Fruit fly (Drosophila melanogaster) whole organism, embryonic: Measurements from ENCODE around the gene Arfip.

Experiments used
- Abd-B ChIP-seq: fragments of 200-800 bp; sonication (Bioruptor generic); optimal IDR thresholded peaks from 2 replicates; lab custom pipeline; 2018; ENCODE audit warnings: missing biosample characterization, mild to moderate bottlenecking, missing genetic modification characterization, moderate library complexity
- Atf3 ChIP-seq: fragments of 200-800 bp; sonication (Bioruptor generic); optimal IDR thresholded peaks from 3 replicates; lab custom pipeline; 2016; ENCODE audit warnings: missing biosample characterization, missing genetic modification characterization
- CG10274 ChIP-seq: fragments of 200-800 bp; sonication (Bioruptor generic); optimal IDR thresholded peaks from 3 replicates; lab custom pipeline; 2017; ENCODE audit warnings: missing biosample characterization, mild to moderate bottlenecking, missing genetic modification characterization
- CG10431 ChIP-seq: fragments of 200-800 bp; sonication (Bioruptor generic); optimal IDR thresholded peaks from 3 replicates; lab custom pipeline; 2018; ENCODE audit warnings: missing biosample characterization, mild to moderate bottlenecking, missing genetic modification characterization
- CG10959 ChIP-seq: fragments of 200-800 bp; sonication (Bioruptor generic); IDR thresholded peaks from 2 replicates; pipeline ENCODE4 v1.3.6; 2022; ENCODE audit warnings: missing biosample characterization, missing genetic modification characterization
- CG11696 ChIP-seq: fragments of 200-800 bp; sonication (Bioruptor generic); IDR thresholded peaks from 2 replicates; pipeline ENCODE4 v1.3.6; 2022; ENCODE audit warnings: missing biosample characterization, missing genetic modification characterization
- CG12071 ChIP-seq: fragments of 200-800 bp; sonication (Bioruptor generic); optimal IDR thresholded peaks from 3 replicates; lab custom pipeline; 2018; ENCODE audit warnings: missing biosample characterization, mild to moderate bottlenecking, missing genetic modification characterization
- CG12744 ChIP-seq: fragments of 200-800 bp; sonication (Bioruptor generic); optimal IDR thresholded peaks from 2 replicates; lab custom pipeline; 2016; ENCODE audit warnings: missing biosample characterization, missing genetic modification characterization
- CG13775 ChIP-seq: fragments of 200-800 bp; sonication (Bioruptor generic); optimal IDR thresholded peaks from 3 replicates; lab custom pipeline; 2017; ENCODE audit warnings: missing biosample characterization, mild to moderate bottlenecking, missing genetic modification characterization
- CG16779 ChIP-seq: fragments of 200-800 bp; sonication (Bioruptor generic); IDR thresholded peaks from 2 replicates; pipeline ENCODE4 v1.3.6; 2022; ENCODE audit warnings: missing biosample characterization, missing genetic modification characterization
- CG16813 ChIP-seq: fragments of 200-800 bp; sonication (Bioruptor generic); IDR thresholded peaks from 3 replicates; pipeline ENCODE4 v1.3.6; 2022; ENCODE audit warnings: missing biosample characterization, missing genetic modification characterization; ENCODE audit not compliant: partially characterized antibody
- CG2202 ChIP-seq: fragments of 200-800 bp; sonication (Bioruptor generic); optimal IDR thresholded peaks from 2 replicates; lab custom pipeline; 2018; ENCODE audit warnings: missing biosample characterization, mild to moderate bottlenecking, missing genetic modification characterization
- CG31441 ChIP-seq: fragments of 200-800 bp; sonication (Bioruptor generic); IDR thresholded peaks from 2 replicates; pipeline ENCODE4 v1.3.6; 2022; ENCODE audit warnings: missing biosample characterization, missing genetic modification characterization
- CG3163 ChIP-seq: fragments of 200-800 bp; sonication (Bioruptor generic); optimal IDR thresholded peaks from 3 replicates; lab custom pipeline; 2016; ENCODE audit warnings: missing biosample characterization, missing genetic modification characterization
- CG6272 ChIP-seq: fragments of 200-800 bp; sonication (Bioruptor generic); IDR thresholded peaks from 2 replicates; pipeline ENCODE4 v1.3.6; 2022; ENCODE audit warnings: missing biosample characterization, missing genetic modification characterization
- CG8290 ChIP-seq, 3 experiments: fragments of 200-800 bp; sonication (Bioruptor generic); optimal IDR thresholded peaks; 2 replicates each; lab custom pipeline; 2016 to 2019; ENCODE audit warnings: missing biosample characterization in 3 of 3, missing genetic modification characterization in 3 of 3, mild to moderate bottlenecking in 2 of 3, moderate library complexity in 1 of 3
- CG8924 ChIP-seq: fragments of 200-800 bp; optimal IDR thresholded peaks from 3 replicates; lab custom pipeline; 2019; ENCODE audit warnings: missing biosample characterization, mild to moderate bottlenecking, missing genetic modification characterization, moderate library complexity
- CG8944 ChIP-seq: fragments of 200-800 bp; sonication (Bioruptor generic); optimal IDR thresholded peaks from 3 replicates; lab custom pipeline; 2016; ENCODE audit warnings: missing biosample characterization, missing genetic modification characterization
- CG9437 ChIP-seq: fragments of 200-800 bp; sonication (Bioruptor generic); optimal IDR thresholded peaks from 2 replicates; lab custom pipeline; 2018; ENCODE audit warnings: missing biosample characterization, mild to moderate bottlenecking, missing genetic modification characterization
- Camta ChIP-seq: fragments of 200-800 bp; sonication (Bioruptor generic); optimal IDR thresholded peaks from 2 replicates; lab custom pipeline; 2016; ENCODE audit warnings: missing biosample characterization, missing genetic modification characterization
- Eip74EF ChIP-seq, 2 experiments: fragments of 200-800 bp in 1 of 2; fragments of >200 bp in 1 of 2; sonication (Bioruptor generic) in 1 of 2; optimal IDR thresholded peaks; 2 replicates each; lab custom pipeline; 2017 to 2019; ENCODE audit warnings: missing biosample characterization in 2 of 2, missing genetic modification characterization in 2 of 2, mild to moderate bottlenecking in 1 of 2, moderate library complexity in 1 of 2
- H15 ChIP-seq: fragments of 200-800 bp; sonication (Bioruptor generic); IDR thresholded peaks from 3 replicates; pipeline ENCODE4 v1.3.6; 2022; ENCODE audit warnings: missing biosample characterization, missing genetic modification characterization
- HmgD ChIP-seq: fragments of 200-800 bp; sonication (Bioruptor generic); optimal IDR thresholded peaks from 3 replicates; lab custom pipeline; 2016; ENCODE audit warnings: missing biosample characterization, missing genetic modification characterization
- Hmx ChIP-seq: fragments of 200-800 bp; sonication (Bioruptor generic); optimal IDR thresholded peaks from 2 replicates; lab custom pipeline; 2016; ENCODE audit warnings: missing biosample characterization, missing genetic modification characterization
- Hr78 ChIP-seq, 2 experiments: fragments of 200-800 bp in 1 of 2; fragments of >200 bp in 1 of 2; sonication (Bioruptor generic) in 1 of 2; optimal IDR thresholded peaks; 2 replicates each; lab custom pipeline; 2017 to 2019; ENCODE audit warnings: missing biosample characterization in 2 of 2, missing genetic modification characterization in 2 of 2, mild to moderate bottlenecking in 1 of 2, moderate library complexity in 1 of 2
- Jarid2 ChIP-seq: fragments of 200-800 bp; sonication (Bioruptor generic); optimal IDR thresholded peaks from 3 replicates; lab custom pipeline; 2017; ENCODE audit warnings: mild to moderate bottlenecking, missing biosample characterization, missing genetic modification reagents, missing genetic modification characterization
- MTF-1 ChIP-seq: fragments of 200-800 bp; sonication (Bioruptor generic); optimal IDR thresholded peaks from 2 replicates; lab custom pipeline; 2018; ENCODE audit warnings: missing biosample characterization, mild to moderate bottlenecking, missing genetic modification characterization, borderline replicate concordance
- Side ChIP-seq: fragments of 200-800 bp; sonication (Bioruptor generic); optimal IDR thresholded peaks from 2 replicates; lab custom pipeline; 2016; ENCODE audit warnings: missing biosample characterization, missing genetic modification characterization
- Sox102F ChIP-seq: fragments of 200-800 bp; sonication (Bioruptor generic); optimal IDR thresholded peaks from 2 replicates; lab custom pipeline; 2018; ENCODE audit warnings: missing biosample characterization, mild to moderate bottlenecking, missing genetic modification characterization, moderate library complexity
- Stat92E ChIP-seq, 3 experiments: fragments of >200 bp in 2 of 3; fragments of 200-800 bp in 1 of 3; sonication (Bioruptor generic) in 1 of 3; optimal IDR thresholded peaks; 2 replicates each; lab custom pipeline; 2017 to 2019; ENCODE audit warnings: missing biosample characterization in 3 of 3, missing genetic modification characterization in 3 of 3, mild to moderate bottlenecking in 1 of 3, moderate library complexity in 1 of 3
- ase ChIP-seq: fragments of 200-800 bp; sonication (Bioruptor generic); IDR thresholded peaks from 3 replicates; pipeline ENCODE4 v1.3.6; 2022; ENCODE audit warnings: missing biosample characterization, missing genetic modification characterization
- bab2 ChIP-seq: fragments of 200-800 bp; sonication (Bioruptor generic); optimal IDR thresholded peaks from 2 replicates; lab custom pipeline; 2016; ENCODE audit warnings: missing biosample characterization, missing genetic modification characterization
- caup ChIP-seq: fragments of 200-800 bp; sonication (Bioruptor generic); optimal IDR thresholded peaks from 3 replicates; lab custom pipeline; 2017; ENCODE audit warnings: missing biosample characterization, mild to moderate bottlenecking, missing genetic modification characterization, moderate library complexity; ENCODE audit not compliant: severe bottlenecking
- chm ChIP-seq: fragments of 200-800 bp; sonication (Bioruptor generic); IDR thresholded peaks from 2 replicates; pipeline ENCODE4 v1.3.6; 2022; ENCODE audit warnings: missing biosample characterization, missing genetic modification characterization
- crol ChIP-seq: fragments of 200-800 bp; sonication (Bioruptor generic); IDR thresholded peaks from 2 replicates; pipeline ENCODE4 v1.3.6; 2022; ENCODE audit warnings: missing biosample characterization, missing genetic modification characterization
- dmrt11E ChIP-seq: fragments of 200-800 bp; sonication (Bioruptor generic); optimal IDR thresholded peaks from 3 replicates; lab custom pipeline; 2018; ENCODE audit warnings: missing biosample characterization, mild to moderate bottlenecking, missing genetic modification characterization, moderate library complexity
- eve ChIP-seq, 2 experiments: fragments of >200 bp; optimal IDR thresholded peaks; 2 replicates each; lab custom pipeline; 2017; ENCODE audit warnings: missing biosample characterization in 2 of 2, missing genetic modification characterization in 2 of 2
- exex ChIP-seq: fragments of 200-800 bp; sonication (Bioruptor generic); optimal IDR thresholded peaks from 4 replicates; lab custom pipeline; 2018; ENCODE audit warnings: missing biosample characterization, mild to moderate bottlenecking, missing genetic modification characterization, moderate library complexity
- fd96Cb ChIP-seq: fragments of 200-800 bp; sonication (Bioruptor generic); optimal IDR thresholded peaks from 2 replicates; lab custom pipeline; 2018; ENCODE audit warnings: missing biosample characterization, mild to moderate bottlenecking, missing genetic modification characterization, moderate library complexity
- luna ChIP-seq: fragments of 200-800 bp; sonication (Bioruptor generic); optimal IDR thresholded peaks from 2 replicates; lab custom pipeline; 2016; ENCODE audit warnings: missing biosample characterization, missing genetic modification characterization
- mirr ChIP-seq: fragments of 200-800 bp; sonication (Bioruptor generic); optimal IDR thresholded peaks from 3 replicates; lab custom pipeline; 2018; ENCODE audit warnings: missing biosample characterization, mild to moderate bottlenecking, missing genetic modification characterization
- pb ChIP-seq: fragments of 200-800 bp; sonication (Bioruptor generic); optimal IDR thresholded peaks from 3 replicates; lab custom pipeline; 2016; ENCODE audit warnings: missing biosample characterization, missing genetic modification characterization
- pfk ChIP-seq: fragments of 200-800 bp; sonication (Bioruptor generic); optimal IDR thresholded peaks from 2 replicates; lab custom pipeline; 2018; ENCODE audit warnings: missing biosample characterization, mild to moderate bottlenecking, missing genetic modification characterization, moderate library complexity
- psq ChIP-seq: fragments of 200-800 bp; sonication (Bioruptor generic); optimal IDR thresholded peaks from 2 replicates; lab custom pipeline; 2017; ENCODE audit warnings: missing biosample characterization, missing genetic modification characterization
- ro ChIP-seq: fragments of 200-800 bp; sonication (Bioruptor generic); IDR thresholded peaks from 2 replicates; pipeline ENCODE4 v1.3.6; 2022; ENCODE audit warnings: missing biosample characterization, missing genetic modification characterization
- schlank ChIP-seq: fragments of 200-800 bp; sonication (Bioruptor generic); optimal IDR thresholded peaks from 2 replicates; lab custom pipeline; 2018; ENCODE audit warnings: missing biosample characterization, mild to moderate bottlenecking, missing genetic modification characterization
- shn ChIP-seq: fragments of 200-800 bp; sonication (Bioruptor generic); optimal IDR thresholded peaks from 3 replicates; lab custom pipeline; 2016; ENCODE audit warnings: missing biosample characterization, missing genetic modification characterization
- sima ChIP-seq: fragments of 200-800 bp; sonication (Bioruptor generic); optimal IDR thresholded peaks from 2 replicates; lab custom pipeline; 2016; ENCODE audit warnings: missing biosample characterization, missing genetic modification characterization
- sisA ChIP-seq: fragments of 200-800 bp; sonication (Bioruptor generic); IDR thresholded peaks from 2 replicates; pipeline ENCODE4 v1.3.6; 2022; ENCODE audit warnings: missing biosample characterization, missing genetic modification characterization
- ttk ChIP-seq: fragments of 200-800 bp; sonication (Bioruptor generic); IDR thresholded peaks from 2 replicates; pipeline ENCODE4 v2.1.2; 2022; ENCODE audit warnings: missing biosample characterization, missing genetic modification characterization
- zfh2 ChIP-seq: fragments of 200-800 bp; sonication (Bioruptor generic); optimal IDR thresholded peaks from 2 replicates; lab custom pipeline; 2016; ENCODE audit warnings: missing biosample characterization, missing genetic modification characterization

The Arfip gene

DNA sequence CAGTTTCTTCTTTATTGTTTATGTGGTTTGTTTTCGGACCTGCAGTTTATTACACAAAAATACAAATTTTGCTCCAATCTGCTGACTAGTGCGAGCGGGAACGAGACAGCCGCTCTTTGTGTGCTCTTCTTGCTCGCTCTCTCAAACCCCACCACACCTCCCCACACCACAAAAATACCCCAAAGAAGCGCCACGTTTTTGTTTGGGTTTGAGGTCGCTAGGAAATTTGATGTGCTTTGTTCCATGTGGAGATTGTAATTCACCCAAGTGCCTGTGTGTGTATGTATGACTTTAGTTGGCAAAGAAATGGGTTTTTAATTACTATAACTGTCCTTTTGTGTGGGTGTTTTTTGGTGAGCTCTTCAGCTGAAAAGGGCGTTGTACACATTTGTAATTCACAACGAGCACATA, 36.7 kb downstream of the Arfip start (continued):
- no peak for TF ChIP-seq dmrt11E (tag; lab: Kevin White, UChicago)
- TF ChIP-seq CG9437 = no peak
- no peak for TF ChIP-seq ase (GFP tag; lab: Robert Waterston, UW)
- TF ChIP-seq exex (tag; lab: Kevin White, UChicago) = no peak
- TF ChIP-seq fd96Cb = no peak
- TF ChIP-seq luna (GFP tag; lab: Kevin White, UChicago) = no peak
- TF ChIP-seq Side (GFP tag; lab: Kevin White, UChicago) = no peak
- no peak for TF ChIP-seq schlank (tag; lab: Kevin White, UChicago)
- peak in 1 of 2 experiments; percentile 3 for TF ChIP-seq Eip74EF (GFP tag; optimal IDR thresholded peaks at IDR 0.05; lab: Kevin White, UChicago)
- TF ChIP-seq sima (GFP tag; lab: Kevin White, UChicago) = no peak
- TF ChIP-seq shn (GFP tag; lab: Kevin White, UChicago) = no peak
- TF ChIP-seq crol (GFP tag; lab: Robert Waterston, UW) = peak; percentile 99
- no peak for TF ChIP-seq Atf3 (GFP tag; lab: Kevin White, UChicago)
- TF ChIP-seq CG8924 (tag; lab: Kevin White, UChicago) = no peak
- TF ChIP-seq ttk (GFP tag; lab: Robert Waterston, UW) = peak; percentile 52
- no peak for TF ChIP-seq eve (GFP tag; optimal IDR thresholded peaks at IDR 0.05; lab: Kevin White, UChicago)
- no peak for TF ChIP-seq CG8290 (GFP tag; optimal IDR thresholded peaks at IDR 0.05; lab: Kevin White, UChicago)
- peak in 1 of 2 experiments; percentile 72 for TF ChIP-seq CG8290 (tag; optimal IDR thresholded peaks at IDR 0.05; lab: Kevin White, UChicago)
- TF ChIP-seq HmgD = peak; percentile 3
- TF ChIP-seq CG10959 (GFP tag; lab: Robert Waterston, UW) = no peak
- TF ChIP-seq MTF-1 (GFP tag; lab: Kevin White, UChicago) = peak; percentile 4
- no peak for TF ChIP-seq Hr78 (GFP tag; optimal IDR thresholded peaks at IDR 0.05; lab: Kevin White, UChicago)
- TF ChIP-seq pb = no peak
- no peak for TF ChIP-seq sisA (GFP tag; lab: Robert Waterston, UW)
- TF ChIP-seq Sox102F (GFP tag; lab: Kevin White, UChicago) = no peak
- TF ChIP-seq CG2202 (tag; lab: Kevin White, UChicago) = no peak
- TF ChIP-seq Abd-B (GFP tag; lab: Kevin White, UChicago) = no peak
- TF ChIP-seq psq = no peak
- TF ChIP-seq caup (GFP tag; lab: Kevin White, UChicago) = peak; percentile 38
- no peak for TF ChIP-seq CG11696 (GFP tag; lab: Robert Waterston, UW)
- TF ChIP-seq CG6272 (GFP tag; lab: Robert Waterston, UW) = no peak
- TF ChIP-seq CG16813 (GFP tag; lab: Robert Waterston, UW) = no peak
- TF ChIP-seq CG13775 (GFP tag; lab: Kevin White, UChicago) = no peak
- TF ChIP-seq Jarid2 (GFP tag; lab: Kevin White, UChicago) = no peak
- TF ChIP-seq CG10431 (GFP tag; lab: Kevin White, UChicago) = no peak
- TF ChIP-seq Hmx = no peak
- TF ChIP-seq bab2 = no peak
- TF ChIP-seq Stat92E (GFP tag; optimal IDR thresholded peaks at IDR 0.05; lab: Kevin White, UChicago) = no peak
- no peak for TF ChIP-seq CG8944 (GFP tag; lab: Kevin White, UChicago)
- TF ChIP-seq pfk (GFP tag; lab: Kevin White, UChicago) = no peak
- TF ChIP-seq CG31441 (GFP tag; lab: Robert Waterston, UW) = no peak
- TF ChIP-seq CG10274 (GFP tag; lab: Kevin White, UChicago) = no peak
- peak; percentile 43 for TF ChIP-seq CG3163 (GFP tag; lab: Kevin White, UChicago)
- no peak for TF ChIP-seq Camta (GFP tag; lab: Kevin White, UChicago)
- no peak for TF ChIP-seq H15 (GFP tag; lab: Robert Waterston, UW)
- TF ChIP-seq ro (GFP tag; lab: Robert Waterston, UW) = no peak
- peak; percentile 31 for TF ChIP-seq mirr (GFP tag; lab: Kevin White, UChicago)
- 0 out of 2 replicates have a peak, but pooled peaks have one; percentile 14 for TF ChIP-seq CG16779 (GFP tag; lab: Robert Waterston, UW)
- no peak for TF ChIP-seq zfh2 (GFP tag; lab: Kevin White, UChicago)
- TF ChIP-seq CG12071 (GFP tag; lab: Kevin White, UChicago) = peak; percentile 50
- TF ChIP-seq CG12744 = no peak
- no peak for TF ChIP-seq chm (GFP tag; lab: Robert Waterston, UW)
